Worm (Caenorhabditis elegans) whole organism, L1 larva: ENCODE results near the gene bre-3.
"Not testable (repeated sequence)": the region's sequence is repeated elsewhere in the genome, so short reads cannot be mapped to it uniquely, and the experiment has no call there.

ENCODE experiments used
- C04F5.9 ChIP-seq: sonication (generic microtip); optimal IDR thresholded peaks from 2 replicates; lab custom pipeline; 2016; ENCODE audit warnings: missing genetic modification characterization, missing compliant biosample characterization
- ceh-90 ChIP-seq: sonication (generic microtip); optimal IDR thresholded peaks from 2 replicates; lab custom pipeline; 2016; ENCODE audit warnings: missing genetic modification characterization, missing compliant biosample characterization
- egl-13 ChIP-seq: sonication (generic microtip); optimal IDR thresholded peaks from 2 replicates; lab custom pipeline; 2016; ENCODE audit warnings: missing genotype, missing genetic modification reagents, missing genetic modification characterization, missing compliant biosample characterization
- pax-3 ChIP-seq: fragments of 200-800 bp; sonication (Bioruptor generic); optimal IDR thresholded peaks from 2 replicates; lab custom pipeline; 2018; ENCODE audit warnings: mild to moderate bottlenecking, missing genetic modification characterization, moderate library complexity, missing compliant biosample characterization
- unc-62 ChIP-seq: fragments of 150-350 bp; optimal IDR thresholded peaks from 2 replicates; lab custom pipeline; 2014; ENCODE audit warnings: missing biosample characterization, missing genetic modification reagents, missing genetic modification characterization

Gene bre-3

DNA sequence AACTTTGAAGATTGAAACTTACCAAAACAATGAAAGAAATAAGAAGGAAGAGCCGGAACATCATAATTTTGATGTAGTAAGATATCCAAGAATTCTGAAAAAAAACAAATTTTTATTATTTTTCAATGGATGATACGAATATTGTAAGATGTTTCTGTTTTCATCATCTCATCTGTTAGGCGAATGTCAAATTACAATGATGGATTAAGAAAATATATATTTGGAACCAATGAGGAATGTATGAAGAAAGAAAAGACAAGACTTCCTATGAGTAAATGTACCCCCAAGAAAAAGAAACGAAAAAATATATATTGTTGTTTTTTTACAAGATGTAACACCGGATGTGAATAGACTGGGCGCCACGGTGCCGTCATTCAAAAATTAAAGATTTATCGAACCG, 59.0 kb downstream of the bre-3 start, which contains the start of gene T26G10.5:
TSS of gene T26G10.5 (minus strand) at position 101 of the 400 bp plus-strand sequence.
- TF ChIP-seq pax-3 (tag; lab: Kevin White, UChicago) = no peak
- no peak for TF ChIP-seq ceh-90
- no peak for TF ChIP-seq unc-62 (GFP tag; lab: Kevin White, UChicago)

- not testable (repeated sequence) for TF ChIP-seq ceh-90; C04F5.9 (tag; lab: Kevin White, UChicago); egl-13 (tag; lab: Kevin White, UChicago)
These were observed 65.0 kb downstream of the bre-3 start, which contains the start of gene T26G10.4 for ce11 chrIII:9420231-9420630. TSS of gene T26G10.4 (plus strand) at chrIII:9420531.
